Worm (Caenorhabditis elegans) whole organism, L1 larva: ENCODE data around the gene F26A1.8.
A peak's percentile ranks its signal among the peaks of the same experiment; 100 is the strongest.

Experiments used
- C16A3.4 ChIP-seq: fragments of 150-350 bp; optimal IDR thresholded peaks from 2 replicates; lab custom pipeline; 2014; ENCODE audit warnings: missing biosample characterization, missing genetic modification characterization
- C34B4.2 ChIP-seq: sonication (generic microtip); optimal IDR thresholded peaks from 2 replicates; lab custom pipeline; 2017; ENCODE audit warnings: mild to moderate bottlenecking, missing genetic modification characterization, missing compliant biosample characterization
- Y116A8C.19 ChIP-seq: sonication (generic microtip); optimal IDR thresholded peaks from 2 replicates; lab custom pipeline; 2016; ENCODE audit warnings: missing compliant biosample characterization, missing genetic modification characterization, borderline replicate concordance
- aha-1 ChIP-seq: fragments of 150-350 bp; optimal IDR thresholded peaks from 2 replicates; lab custom pipeline; 2014; ENCODE audit warnings: missing biosample characterization, missing genetic modification characterization
- ama-1 ChIP-seq: fragments of 150-350 bp; optimal IDR thresholded peaks from 2 replicates; lab custom pipeline; 2014
- blmp-1 ChIP-seq: fragments of 150-350 bp; optimal IDR thresholded peaks from 2 replicates; lab custom pipeline; 2014; ENCODE audit warnings: missing biosample characterization, missing genetic modification characterization
- ceh-8 ChIP-seq: fragments of 200-800 bp; sonication (Bioruptor generic); optimal IDR thresholded peaks from 2 replicates; lab custom pipeline; 2018; ENCODE audit warnings: mild to moderate bottlenecking, missing genetic modification characterization, moderate library complexity, missing compliant biosample characterization
- ceh-82 ChIP-seq, 3 experiments: fragments of 150-350 bp in 1 of 3; sonication (generic microtip) in 2 of 3; optimal IDR thresholded peaks; 2 replicates each; lab custom pipeline; 2014 to 2017; ENCODE audit warnings: missing biosample characterization in 3 of 3, missing genetic modification characterization in 3 of 3
- ceh-88 ChIP-seq: fragments of 200-800 bp; sonication (Bioruptor generic); IDR thresholded peaks from 2 replicates; pipeline ENCODE4 v1.3.6; 2022; ENCODE audit warnings: missing genetic modification characterization, missing compliant biosample characterization
- ces-1 ChIP-seq: fragments of 150-350 bp; optimal IDR thresholded peaks from 2 replicates; lab custom pipeline; 2014; ENCODE audit warnings: missing biosample characterization, missing genetic modification reagents, missing genetic modification characterization
- efl-1 ChIP-seq, 4 experiments: fragments of 150-350 bp; optimal IDR thresholded peaks in 3 of 4; peaks in 1 of 4; 1 replicate in 1 of 4; 2 replicates in 3 of 4; lab custom pipeline; 2014; ENCODE audit warnings: missing biosample characterization in 2 of 4, missing genetic modification characterization in 2 of 4, missing genetic modification reagents in 2 of 4
- efl-3 ChIP-seq: fragments of 200-800 bp; sonication (Bioruptor generic); optimal IDR thresholded peaks from 2 replicates; lab custom pipeline; 2018; ENCODE audit warnings: mild to moderate bottlenecking, missing genetic modification characterization, missing compliant biosample characterization
- egl-13 ChIP-seq: sonication (generic microtip); optimal IDR thresholded peaks from 2 replicates; lab custom pipeline; 2016; ENCODE audit warnings: missing genotype, missing genetic modification reagents, missing genetic modification characterization, missing compliant biosample characterization
- egl-27 ChIP-seq, 2 experiments: fragments of 150-350 bp in 1 of 2; sonication (generic microtip); optimal IDR thresholded peaks; 3 replicates each; lab custom pipeline; 2017 to 2018; ENCODE audit warnings: missing biosample characterization in 2 of 2, missing genetic modification characterization in 2 of 2, missing genetic modification reagents in 2 of 2
- elt-3 ChIP-seq, 6 experiments: fragments of 150-350 bp in 1 of 6; sonication (generic microtip); optimal IDR thresholded peaks; 2 replicates each; lab custom pipeline; 2017 to 2018; ENCODE audit warnings: missing biosample characterization in 6 of 6, missing genetic modification characterization in 6 of 6, inconsistent platforms in 1 of 6
- ets-5 ChIP-seq: fragments of 200-800 bp; sonication (Bioruptor generic); IDR thresholded peaks from 2 replicates; pipeline ENCODE4 v1.3.6; 2022; ENCODE audit warnings: missing genetic modification characterization, missing compliant biosample characterization
- fos-1 ChIP-seq: fragments of 150-350 bp; optimal IDR thresholded peaks from 2 replicates; lab custom pipeline; 2014; ENCODE audit warnings: missing biosample characterization, missing genetic modification characterization
- hlh-17 ChIP-seq: fragments of 200-800 bp; sonication (Bioruptor generic); optimal IDR thresholded peaks from 2 replicates; lab custom pipeline; 2018; ENCODE audit warnings: missing genetic modification characterization, mild to moderate bottlenecking, missing compliant biosample characterization, moderate library complexity, borderline replicate concordance
- hlh-4 ChIP-seq: sonication (generic microtip); optimal IDR thresholded peaks from 2 replicates; lab custom pipeline; 2016; ENCODE audit warnings: mild to moderate bottlenecking, missing genetic modification characterization, missing compliant biosample characterization
- irx-1 ChIP-seq: sonication (generic microtip); optimal IDR thresholded peaks from 2 replicates; lab custom pipeline; 2016; ENCODE audit warnings: missing genetic modification characterization, missing compliant biosample characterization
- isw-1 ChIP-seq: fragments of 200-800 bp; sonication (Bioruptor generic); IDR thresholded peaks from 2 replicates; pipeline ENCODE4 v1.3.6; 2022; ENCODE audit warnings: missing genetic modification characterization, missing compliant biosample characterization
- lin-13 ChIP-seq: fragments of 150-350 bp; optimal IDR thresholded peaks from 2 replicates; lab custom pipeline; 2014; ENCODE audit warnings: missing biosample characterization, missing genetic modification reagents, missing genetic modification characterization
- lin-14 ChIP-seq: fragments of 200-800 bp; sonication (Bioruptor generic); optimal IDR thresholded peaks from 2 replicates; lab custom pipeline; 2018; ENCODE audit warnings: mild to moderate bottlenecking, missing genetic modification characterization, moderate library complexity, missing compliant biosample characterization
- lin-35 ChIP-seq, 2 experiments: fragments of 150-350 bp; optimal IDR thresholded peaks; 2 replicates each; lab custom pipeline; 2014; ENCODE audit warnings: missing biosample characterization in 2 of 2, missing genetic modification characterization in 2 of 2, missing genetic modification reagents in 2 of 2
- lin-39 ChIP-seq: fragments of 150-350 bp; optimal IDR thresholded peaks from 2 replicates; lab custom pipeline; 2014; ENCODE audit warnings: missing biosample characterization, missing genetic modification reagents, missing genetic modification characterization
- lsy-2 ChIP-seq, 2 experiments: fragments of 150-350 bp; optimal IDR thresholded peaks; 2 replicates each; lab custom pipeline; 2014; ENCODE audit warnings: missing biosample characterization in 2 of 2, missing genetic modification characterization in 2 of 2
- mab-9 ChIP-seq: fragments of 200-800 bp; sonication (Bioruptor generic); IDR thresholded peaks from 2 replicates; pipeline ENCODE4 v1.3.6; 2022; ENCODE audit warnings: missing genetic modification reagents, missing genetic modification characterization, missing compliant biosample characterization
- mef-2 ChIP-seq: fragments of 150-350 bp; optimal IDR thresholded peaks from 2 replicates; lab custom pipeline; 2014; ENCODE audit warnings: missing biosample characterization, missing genetic modification characterization
- nhr-11 ChIP-seq: fragments of 150-350 bp; optimal IDR thresholded peaks from 2 replicates; lab custom pipeline; 2014; ENCODE audit warnings: missing biosample characterization, missing genetic modification characterization
- nhr-12 ChIP-seq: sonication (generic microtip); optimal IDR thresholded peaks from 2 replicates; lab custom pipeline; 2017; ENCODE audit warnings: missing biosample characterization, missing genetic modification characterization
- nhr-19 ChIP-seq: fragments of 200-800 bp; sonication (Bioruptor generic); conservative IDR thresholded peaks from 2 replicates; pipeline ENCODE4 v1.3.6; 2022; ENCODE audit warnings: missing genetic modification characterization, missing compliant biosample characterization
- nhr-20 ChIP-seq: sonication (generic microtip); optimal IDR thresholded peaks from 2 replicates; lab custom pipeline; 2016; ENCODE audit warnings: mild to moderate bottlenecking, missing genetic modification characterization, missing compliant biosample characterization
- nhr-237 ChIP-seq: fragments of 150-350 bp; optimal IDR thresholded peaks from 2 replicates; lab custom pipeline; 2014; ENCODE audit warnings: missing biosample characterization, missing genetic modification characterization
- nhr-28 ChIP-seq: fragments of 150-350 bp; optimal IDR thresholded peaks from 2 replicates; lab custom pipeline; 2014; ENCODE audit warnings: missing biosample characterization, missing genetic modification characterization
- nhr-47 ChIP-seq: sonication (generic microtip); optimal IDR thresholded peaks from 2 replicates; lab custom pipeline; 2016; ENCODE audit warnings: mild to moderate bottlenecking, missing genetic modification characterization, moderate library complexity, missing compliant biosample characterization
- nhr-77 ChIP-seq: fragments of 150-350 bp; optimal IDR thresholded peaks from 2 replicates; lab custom pipeline; 2014; ENCODE audit warnings: missing biosample characterization, missing genetic modification characterization
- nhr-84 ChIP-seq: sonication (generic microtip); optimal IDR thresholded peaks from 2 replicates; lab custom pipeline; 2017; ENCODE audit warnings: missing biosample characterization, missing genetic modification characterization
- nhr-85 ChIP-seq: sonication (generic microtip); peaks from one replicate; lab custom pipeline; 2016; ENCODE audit warnings: missing genetic modification characterization, inconsistent platforms, missing compliant biosample characterization
- nhr-90 ChIP-seq: sonication (generic microtip); optimal IDR thresholded peaks from 2 replicates; lab custom pipeline; 2016; ENCODE audit warnings: mild to moderate bottlenecking, missing genetic modification characterization, missing compliant biosample characterization; ENCODE audit not compliant: poor library complexity
- pag-3 ChIP-seq: sonication (generic microtip); optimal IDR thresholded peaks from 2 replicates; lab custom pipeline; 2017; ENCODE audit warnings: missing genetic modification characterization, mild to moderate bottlenecking, missing compliant biosample characterization, antibody characterized with exemption, borderline replicate concordance; ENCODE audit not compliant: insufficient read depth
- pax-3 ChIP-seq: fragments of 200-800 bp; sonication (Bioruptor generic); optimal IDR thresholded peaks from 2 replicates; lab custom pipeline; 2018; ENCODE audit warnings: mild to moderate bottlenecking, missing genetic modification characterization, moderate library complexity, missing compliant biosample characterization
- snpc-4 ChIP-seq: fragments of 150-350 bp; optimal IDR thresholded peaks from 2 replicates; lab custom pipeline; 2014; ENCODE audit warnings: missing biosample characterization, missing genetic modification characterization
- snu-23 ChIP-seq: sonication (generic microtip); optimal IDR thresholded peaks from 2 replicates; lab custom pipeline; 2016; ENCODE audit warnings: missing genetic modification characterization, missing compliant biosample characterization
- sup-37 ChIP-seq: fragments of 200-800 bp; sonication (Bioruptor generic); optimal IDR thresholded peaks from 2 replicates; lab custom pipeline; 2018; ENCODE audit warnings: mild to moderate bottlenecking, missing genetic modification characterization, missing compliant biosample characterization
- swsn-7 ChIP-seq: sonication (generic microtip); optimal IDR thresholded peaks from 2 replicates; lab custom pipeline; 2016; ENCODE audit warnings: missing genetic modification characterization, missing compliant biosample characterization
- tbx-2 ChIP-seq: sonication (generic microtip); optimal IDR thresholded peaks from 2 replicates; lab custom pipeline; 2016; ENCODE audit warnings: missing genetic modification characterization, missing compliant biosample characterization
- tlp-1 ChIP-seq: fragments of 150-350 bp; optimal IDR thresholded peaks from 2 replicates; lab custom pipeline; 2014; ENCODE audit warnings: missing biosample characterization, missing genetic modification characterization
- unc-130 ChIP-seq: fragments of 150-350 bp; optimal IDR thresholded peaks from 2 replicates; lab custom pipeline; 2017; ENCODE audit warnings: missing biosample characterization, missing genetic modification characterization, inconsistent platforms
- unc-62 ChIP-seq: fragments of 150-350 bp; optimal IDR thresholded peaks from 2 replicates; lab custom pipeline; 2014; ENCODE audit warnings: missing biosample characterization, missing genetic modification reagents, missing genetic modification characterization
- unc-98 ChIP-seq: fragments of 200-800 bp; sonication (Bioruptor generic); IDR thresholded peaks from 2 replicates; pipeline ENCODE4 v1.3.6; 2022; ENCODE audit warnings: missing genetic modification characterization, missing compliant biosample characterization
- vab-15 ChIP-seq: sonication (generic microtip); optimal IDR thresholded peaks from 2 replicates; lab custom pipeline; 2017; ENCODE audit warnings: missing genotype, mild to moderate bottlenecking, missing genetic modification characterization, missing compliant biosample characterization
- xbp-1 ChIP-seq: sonication (generic microtip); optimal IDR thresholded peaks from 2 replicates; lab custom pipeline; 2016; ENCODE audit warnings: missing genetic modification characterization, missing compliant biosample characterization
- zag-1 ChIP-seq: fragments of 150-350 bp; optimal IDR thresholded peaks from 2 replicates; lab custom pipeline; 2014; ENCODE audit warnings: missing biosample characterization, missing genetic modification characterization

The F26A1.8 gene

ce11 chrIII:4796039-4796438, 26.0 kb downstream of the F26A1.8 start (continued):
- TF ChIP-seq snpc-4, result peak; percentile 58
- TF ChIP-seq nhr-237 (tag; lab: Kevin White, UChicago), result peak; percentile 5
- peak; percentile 54 for TF ChIP-seq nhr-85 (tag; lab: Kevin White, UChicago)
- TF ChIP-seq nhr-19, result peak; percentile 42; the same call in 1 of the 2 replicates
- peak; percentile 67 for TF ChIP-seq nhr-77 (tag; lab: Kevin White, UChicago)
- peak; percentile 53 to 79 for TF ChIP-seq lin-35 (GFP tag; optimal IDR thresholded peaks at IDR 0.05; lab: Kevin White, UChicago)
- TF ChIP-seq C16A3.4, result peak; percentile 62
- TF ChIP-seq mef-2 (tag; lab: Kevin White, UChicago), result no peak
- no peak for TF ChIP-seq pax-3 (tag; lab: Kevin White, UChicago)
- no peak for TF ChIP-seq unc-130 (tag; lab: Kevin White, UChicago)
- TF ChIP-seq nhr-84, result no peak
- peak; percentile 45 to 80 for TF ChIP-seq lsy-2 (tag; optimal IDR thresholded peaks at IDR 0.05; lab: Kevin White, UChicago)
- peak; percentile 78 to 80 for TF ChIP-seq efl-1 (optimal IDR thresholded peaks at IDR 0.05; lab: Kevin White, UChicago)
- TF ChIP-seq efl-1 (GFP tag; optimal IDR thresholded peaks at IDR 0.05 in 1 of 2; lab: Kevin White, UChicago), result peak; percentile 60 to 96
- peak; percentile 50 for TF ChIP-seq nhr-90 (tag; lab: Kevin White, UChicago)
- TF ChIP-seq isw-1 (GFP tag; lab: Robert Waterston, UW), result no peak
- TF ChIP-seq nhr-47 (tag; lab: Kevin White, UChicago), result peak; percentile 54
- no peak for TF ChIP-seq irx-1
- peak; percentile 46 for TF ChIP-seq xbp-1
- TF ChIP-seq ets-5 (GFP tag; lab: Robert Waterston, UW), result no peak
- no peak for TF ChIP-seq nhr-12
- no peak for TF ChIP-seq egl-27 (tag; optimal IDR thresholded peaks at IDR 0.05; lab: Kevin White, UChicago)
- TF ChIP-seq lin-14, result peak; percentile 93
- peak; percentile 80 for TF ChIP-seq blmp-1
- peak; percentile 63 for TF ChIP-seq nhr-20
- TF ChIP-seq nhr-11, result no peak
- no peak for TF ChIP-seq ama-1 (lab: Kevin White, UChicago)
- no peak for TF ChIP-seq Y116A8C.19 (tag; lab: Kevin White, UChicago)
- no peak for TF ChIP-seq efl-3 (GFP tag; lab: Kevin White, UChicago)
- no peak for TF ChIP-seq lin-13 (GFP tag; lab: Kevin White, UChicago)
- no peak for TF ChIP-seq aha-1 (tag; lab: Kevin White, UChicago)
- TF ChIP-seq unc-98 (GFP tag; lab: Robert Waterston, UW), result no peak
- TF ChIP-seq hlh-4 (tag; lab: Kevin White, UChicago), result no peak
- TF ChIP-seq egl-13 (tag; lab: Kevin White, UChicago), result no peak
- TF ChIP-seq nhr-28 (tag; lab: Kevin White, UChicago), result no peak
- TF ChIP-seq fos-1 (tag; lab: Kevin White, UChicago), result peak; percentile 99
- no peak for TF ChIP-seq ceh-8
- no peak for TF ChIP-seq pag-3 (tag; lab: Kevin White, UChicago)
- TF ChIP-seq zag-1, result no peak
- TF ChIP-seq tbx-2 (tag; lab: Kevin White, UChicago), result peak; percentile 56
- no peak for TF ChIP-seq ces-1 (GFP tag; lab: Kevin White, UChicago)
- TF ChIP-seq elt-3 (tag; optimal IDR thresholded peaks at IDR 0.05; lab: Kevin White, UChicago), result peak in 3 of 6 experiments; percentile 3 to 78 (median 38)
- TF ChIP-seq hlh-17 (GFP tag; lab: Kevin White, UChicago), result no peak
- TF ChIP-seq C34B4.2 (tag; lab: Kevin White, UChicago), result no peak
- no peak for TF ChIP-seq tlp-1 (tag; lab: Kevin White, UChicago)
- TF ChIP-seq ceh-82 (tag; optimal IDR thresholded peaks at IDR 0.05; lab: Kevin White, UChicago), result peak; percentile 2 to 53 (median 49)
- TF ChIP-seq ceh-88 (GFP tag; lab: Robert Waterston, UW), result no peak
- TF ChIP-seq swsn-7 (tag; lab: Kevin White, UChicago), result peak; percentile 47
- no peak for TF ChIP-seq mab-9
- no peak for TF ChIP-seq vab-15 (tag; lab: Kevin White, UChicago)
- TF ChIP-seq unc-62 (GFP tag; lab: Kevin White, UChicago), result no peak
- peak; percentile 72 for TF ChIP-seq snu-23 (GFP tag; lab: Kevin White, UChicago)
- no peak for TF ChIP-seq lin-39
- TF ChIP-seq sup-37 (GFP tag; lab: Kevin White, UChicago), result no peak
